Worm (Caenorhabditis elegans) whole organism, L4 larva: Measurements from ENCODE around the gene F44E5.15.

Experiments
- F10B5.3 ChIP-seq: sonication (generic microtip); optimal IDR thresholded peaks from 2 replicates; lab custom pipeline; 2016; ENCODE audit warnings: mild to moderate bottlenecking, missing genetic modification characterization, missing compliant biosample characterization
- T20F7.1 ChIP-seq: fragments of 200-800 bp; sonication (Bioruptor generic); optimal IDR thresholded peaks from 2 replicates; lab custom pipeline; 2018; ENCODE audit warnings: mild to moderate bottlenecking, missing genetic modification characterization, missing compliant biosample characterization
- Y75B8A.6 ChIP-seq: fragments of 200-800 bp; sonication (Bioruptor generic); IDR thresholded peaks from 2 replicates; pipeline ENCODE4 v1.3.6; 2022; ENCODE audit warnings: missing genetic modification reagents, missing genetic modification characterization, missing compliant biosample characterization
- aha-1 ChIP-seq: fragments of 150-350 bp; peaks from one replicate; lab custom pipeline; 2014; ENCODE audit warnings: missing biosample characterization, missing genetic modification characterization
- arid-1 ChIP-seq: fragments of 200-800 bp; sonication (Bioruptor generic); conservative IDR thresholded peaks from 2 replicates; pipeline ENCODE4 v1.3.6; 2022; ENCODE audit warnings: missing genetic modification reagents, missing genetic modification characterization, missing compliant biosample characterization
- attf-4 ChIP-seq: sonication (generic microtip); optimal IDR thresholded peaks from 3 replicates; lab custom pipeline; 2017; ENCODE audit warnings: missing biosample characterization, missing genetic modification characterization
- ceh-20 ChIP-seq: fragments of 200-800 bp; sonication (Bioruptor generic); IDR thresholded peaks from 2 replicates; pipeline ENCODE4 v1.3.6; 2022; ENCODE audit warnings: missing genetic modification reagents, missing genetic modification characterization, missing compliant biosample characterization
- ceh-28 ChIP-seq: fragments of 150-350 bp; optimal IDR thresholded peaks from 2 replicates; lab custom pipeline; 2014; ENCODE audit warnings: missing biosample characterization, missing genetic modification reagents, missing genetic modification characterization
- daf-12 ChIP-seq: fragments of 150-350 bp; optimal IDR thresholded peaks from 2 replicates; lab custom pipeline; 2014; ENCODE audit warnings: missing biosample characterization, missing genetic modification reagents, missing genetic modification characterization
- daf-8 ChIP-seq: fragments of 200-800 bp; sonication (Bioruptor generic); IDR thresholded peaks from 2 replicates; pipeline ENCODE4 v1.3.6; 2022; ENCODE audit warnings: missing genetic modification characterization, missing compliant biosample characterization
- dmd-9 ChIP-seq: fragments of 200-800 bp; sonication (Bioruptor generic); IDR thresholded peaks from 2 replicates; pipeline ENCODE4 v1.3.6; 2022; ENCODE audit warnings: missing genetic modification reagents, missing genetic modification characterization, missing compliant biosample characterization
- dpl-1 ChIP-seq: fragments of 150-350 bp; optimal IDR thresholded peaks from 2 replicates; lab custom pipeline; 2014; ENCODE audit warnings: missing biosample characterization, missing genetic modification reagents, missing genetic modification characterization
- dve-1 ChIP-seq: sonication (generic microtip); optimal IDR thresholded peaks from 2 replicates; lab custom pipeline; 2017; ENCODE audit warnings: antibody characterized with exemption, mild to moderate bottlenecking, missing genetic modification characterization, missing compliant biosample characterization; ENCODE audit not compliant: insufficient read depth
- fkh-10 ChIP-seq: fragments of 150-350 bp; optimal IDR thresholded peaks from 2 replicates; lab custom pipeline; 2014; ENCODE audit warnings: missing biosample characterization, missing genetic modification reagents, missing genetic modification characterization
- fos-1 ChIP-seq: fragments of 150-350 bp; optimal IDR thresholded peaks from 2 replicates; lab custom pipeline; 2014; ENCODE audit warnings: missing biosample characterization, missing genetic modification characterization
- hlh-30 ChIP-seq: sonication (generic microtip); optimal IDR thresholded peaks from 2 replicates; lab custom pipeline; 2017; ENCODE audit warnings: antibody characterized with exemption, mild to moderate bottlenecking, missing genetic modification characterization, missing compliant biosample characterization; ENCODE audit not compliant: insufficient read depth
- hmg-1.1 ChIP-seq: fragments of 200-800 bp; sonication (Bioruptor generic); IDR thresholded peaks from 2 replicates; pipeline ENCODE4 v1.3.6; 2022; ENCODE audit warnings: missing genetic modification reagents, missing genetic modification characterization, missing compliant biosample characterization
- lim-7 ChIP-seq: fragments of 200-800 bp; sonication (Bioruptor generic); IDR thresholded peaks from 2 replicates; pipeline ENCODE4 v1.3.6; 2022; ENCODE audit warnings: missing genetic modification characterization, missing compliant biosample characterization
- lin-15B ChIP-seq: fragments of 150-350 bp; sonication (generic microtip); optimal IDR thresholded peaks from 3 replicates; lab custom pipeline; 2014; ENCODE audit warnings: missing biosample characterization, missing genetic modification characterization
- lir-3 ChIP-seq: sonication (generic microtip); optimal IDR thresholded peaks from 2 replicates; lab custom pipeline; 2016; ENCODE audit warnings: mild to moderate bottlenecking, missing genetic modification characterization, missing compliant biosample characterization
- madf-5 ChIP-seq, 2 experiments: fragments of 200-800 bp; sonication (Bioruptor generic); IDR thresholded peaks; 2 replicates each; pipeline ENCODE4 v1.3.6; 2022; ENCODE audit warnings: missing compliant biosample characterization in 2 of 2, missing genetic modification characterization in 2 of 2
- nhr-102 ChIP-seq: sonication (generic microtip); optimal IDR thresholded peaks from 2 replicates; lab custom pipeline; 2016; ENCODE audit warnings: mild to moderate bottlenecking, missing genetic modification characterization, moderate library complexity, missing compliant biosample characterization
- nhr-111 ChIP-seq: fragments of 200-800 bp; sonication (Bioruptor generic); optimal IDR thresholded peaks from 2 replicates; lab custom pipeline; 2018; ENCODE audit warnings: mild to moderate bottlenecking, missing genetic modification characterization, missing compliant biosample characterization
- nhr-76 ChIP-seq: fragments of 150-350 bp; optimal IDR thresholded peaks from 2 replicates; lab custom pipeline; 2014; ENCODE audit warnings: missing biosample characterization, missing genetic modification characterization
- pqm-1 ChIP-seq: sonication (generic microtip); optimal IDR thresholded peaks from 2 replicates; lab custom pipeline; 2017; ENCODE audit warnings: missing biosample characterization, missing genetic modification characterization
- rbr-2 ChIP-seq: sonication (generic microtip); optimal IDR thresholded peaks from 2 replicates; lab custom pipeline; 2016; ENCODE audit warnings: missing genotype, missing genetic modification characterization, missing compliant biosample characterization
- saeg-2 ChIP-seq: fragments of 200-800 bp; sonication (Bioruptor generic); IDR thresholded peaks from 2 replicates; pipeline ENCODE4 v1.3.6; 2022; ENCODE audit warnings: missing genetic modification reagents, missing genetic modification characterization, missing compliant biosample characterization
- unc-62 ChIP-seq, 3 experiments: fragments of 150-350 bp in 1 of 3; sonication (generic microtip); optimal IDR thresholded peaks in 2 of 3; peaks in 1 of 3; 1 replicate in 1 of 3; 2 replicates in 2 of 3; lab custom pipeline; 2014 to 2017; ENCODE audit warnings: missing biosample characterization in 3 of 3, missing genetic modification characterization in 3 of 3, missing genetic modification reagents in 3 of 3, missing genotype in 1 of 3
- zfp-3 ChIP-seq: fragments of 200-800 bp; sonication (Bioruptor generic); conservative IDR thresholded peaks from 2 replicates; pipeline ENCODE4 v1.3.6; 2022; ENCODE audit warnings: missing genetic modification reagents, missing genetic modification characterization, missing compliant biosample characterization
- zip-2 ChIP-seq: fragments of 150-350 bp; optimal IDR thresholded peaks from 2 replicates; lab custom pipeline; 2014; ENCODE audit warnings: missing biosample characterization, missing genetic modification characterization
- ztf-7 ChIP-seq: fragments of 150-350 bp; optimal IDR thresholded peaks from 2 replicates; lab custom pipeline; 2014; ENCODE audit warnings: missing biosample characterization, missing genetic modification characterization

F44E5.15 gene

DNA sequence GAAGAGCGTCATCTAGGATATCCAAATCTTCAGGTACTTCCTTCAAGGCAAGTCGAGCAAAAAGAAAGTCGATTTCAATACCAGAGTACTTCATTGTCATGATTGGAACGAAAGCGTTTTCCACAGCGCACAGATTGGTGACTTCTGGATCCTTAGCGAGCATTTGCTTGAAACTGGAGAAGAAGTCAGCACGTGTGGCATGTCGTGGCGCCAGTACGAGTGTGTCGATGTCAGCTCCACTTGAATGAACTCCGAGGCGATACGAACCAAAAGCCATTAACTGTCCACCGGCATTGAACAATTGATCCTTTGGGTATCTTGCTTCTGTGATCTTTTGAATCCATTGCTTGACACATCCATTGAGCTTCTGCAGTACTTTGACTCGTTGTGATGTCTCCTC lies 43.5 kb downstream of the F44E5.15 start:
- TF ChIP-seq hlh-30 (tag; lab: Kevin White, UChicago) (no peak), Y75B8A.6 (GFP tag; lab: Robert Waterston, UW) (no peak), dpl-1 (GFP tag; lab: Kevin White, UChicago) (no peak), aha-1 (tag; lab: Kevin White, UChicago) (peak; percentile 80), unc-62 (GFP tag; optimal IDR thresholded peaks at IDR 0.05 in 1 of 2; lab: Kevin White, UChicago) (peak in 1 of 2 experiments; percentile 98), unc-62 (tag; optimal IDR thresholded peaks at IDR 0.05; lab: Kevin White, UChicago) (no peak)

DNA sequence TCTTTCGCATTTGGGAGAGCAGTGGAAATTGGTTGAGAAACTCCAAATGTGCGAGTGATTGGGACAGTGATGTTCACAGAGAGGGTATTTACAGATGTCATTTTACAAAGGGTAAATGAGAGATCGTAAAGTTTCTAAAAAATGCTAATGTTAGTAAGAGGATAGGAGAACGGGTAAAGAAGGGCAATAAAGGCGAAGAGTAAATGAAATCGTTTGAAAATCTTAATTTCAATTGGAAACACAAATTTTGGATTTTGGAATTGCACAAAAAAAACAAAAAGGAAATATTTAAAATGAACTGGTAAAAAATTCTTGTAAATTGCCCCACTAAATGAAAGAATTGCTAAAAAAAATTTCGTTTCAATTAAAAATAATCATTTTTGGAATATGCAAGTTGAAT lies 44.0 kb downstream of the F44E5.15 start, which contains the start of gene pap-3:
Gene pap-3, minus strand, starts transcription at position 101 of the 400 bp plus-strand sequence.
- TF ChIP-seq daf-8 (GFP tag; lab: Robert Waterston, UW): no peak
- no peak for TF ChIP-seq nhr-111 (GFP tag; lab: Kevin White, UChicago)
- TF ChIP-seq F10B5.3: no peak
- no peak for TF ChIP-seq madf-5 (GFP tag; IDR thresholded peaks at IDR 0.05; lab: Robert Waterston, UW)
- no peak for TF ChIP-seq nhr-102
- TF ChIP-seq attf-4 (tag; lab: Kevin White, UChicago): no peak
- no peak for TF ChIP-seq zfp-3 (GFP tag; lab: Robert Waterston, UW)
- TF ChIP-seq arid-1: no peak
- TF ChIP-seq lim-7: no peak
- no peak for TF ChIP-seq T20F7.1 (GFP tag; lab: Kevin White, UChicago)
- no peak for TF ChIP-seq dve-1 (tag; lab: Kevin White, UChicago)
- TF ChIP-seq lir-3 (tag; lab: Kevin White, UChicago): no peak
- no peak for TF ChIP-seq pqm-1 (tag; lab: Kevin White, UChicago)
- no peak for TF ChIP-seq dmd-9 (GFP tag; lab: Robert Waterston, UW)
- no peak for TF ChIP-seq saeg-2 (GFP tag; lab: Robert Waterston, UW)
- no peak for TF ChIP-seq daf-12 (tag; lab: Kevin White, UChicago)
- no peak for TF ChIP-seq lin-15B (tag; lab: Kevin White, UChicago)

DNA sequence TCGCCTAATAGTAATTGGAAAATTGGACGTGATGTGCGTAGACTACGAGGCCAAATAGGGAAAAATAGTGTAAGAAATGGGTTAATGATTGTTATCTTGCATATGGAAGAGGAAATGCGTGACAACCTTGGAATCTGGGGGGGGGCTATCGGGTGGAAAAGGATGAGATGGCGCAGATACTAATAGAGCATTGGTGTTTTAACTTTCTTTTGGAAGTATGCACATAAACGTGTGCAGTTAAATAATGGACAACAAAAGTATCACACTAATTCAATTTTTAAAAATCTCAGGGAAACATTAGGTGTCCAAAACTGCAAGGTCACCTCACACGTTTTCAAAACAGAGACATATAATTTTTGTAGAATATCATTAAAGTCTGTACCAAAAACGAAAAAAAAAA lies 47.4 kb downstream of the F44E5.15 start, which contains the start of gene Y6D1A.2:
Gene Y6D1A.2, minus strand, starts transcription at position 101 of the 400 bp plus-strand sequence.
- TF ChIP-seq ceh-20 (GFP tag; lab: Robert Waterston, UW) (no peak), fos-1 (tag; lab: Kevin White, UChicago) (no peak), dmd-9 (GFP tag; lab: Robert Waterston, UW) (no peak), nhr-76 (no peak), ceh-28 (tag; lab: Kevin White, UChicago) (no peak), hmg-1.1 (GFP tag; lab: Robert Waterston, UW) (no peak), ztf-7 (no peak), zip-2 (tag; lab: Kevin White, UChicago) (no peak), fkh-10 (GFP tag; lab: Kevin White, UChicago) (no peak), arid-1 (no peak), rbr-2 (tag; lab: Kevin White, UChicago) (no peak), madf-5 (GFP tag; IDR thresholded peaks at IDR 0.05; lab: Robert Waterston, UW) (no peak)
